Worm (Caenorhabditis elegans): Measurements from ENCODE around the gene W09D10.5.

ce11 chrIII:10708484-10708883, 2.9 kb downstream of the W09D10.5 start:
- TF ChIP-seq lin-13 (GFP tag; optimal IDR thresholded peaks at IDR 0.05) (no peak), ceh-82 (tag; optimal IDR thresholded peaks at IDR 0.05) (no peak), mdl-1 (tag; optimal IDR thresholded peaks at IDR 0.05) (no peak), egl-27 (tag; optimal IDR thresholded peaks at IDR 0.05) (no peak), lin-39 (tag; optimal IDR thresholded peaks at IDR 0.05) (no peak), dmd-4 (tag; optimal IDR thresholded peaks at IDR 0.05) (no peak), ama-1 (optimal IDR thresholded peaks at IDR 0.05) (no peak), nhr-237 (tag; optimal IDR thresholded peaks at IDR 0.05) (no peak)

Data from whole organism, L2 larva.